Fruit fly (Drosophila melanogaster) Kc167 (cell line): ENCODE results near the gene CG31516.

Source experiments
- Myc ChIP-seq: fragments of >200 bp; optimal IDR thresholded peaks from 2 replicates; lab custom pipeline; 2017; ENCODE audit warnings: missing external identifiers
- h ChIP-seq: fragments of >200 bp; optimal IDR thresholded peaks from 3 replicates; lab custom pipeline; 2018; ENCODE audit warnings: missing external identifiers
- insv ChIP-seq: fragments of >200 bp; optimal IDR thresholded peaks from 3 replicates; lab custom pipeline; 2018; ENCODE audit warnings: missing external identifiers
- psq ChIP-seq: fragments of >200 bp; optimal IDR thresholded peaks from 2 replicates; lab custom pipeline; 2017; ENCODE audit warnings: missing external identifiers
- ttk ChIP-seq: sonication (Bioruptor generic); optimal IDR thresholded peaks from 2 replicates; lab custom pipeline; 2017; ENCODE audit warnings: missing external identifiers

dm6 chr3R:4174470-4174869 is 45.5 kb downstream of the CG31516 start, which contains the start of gene CG12581:
- TF ChIP-seq psq (lab: Kevin White, UChicago) (no peak), ttk (lab: Kevin White, UChicago) (no peak), h (lab: Kevin White, UChicago) (no peak), insv (lab: Kevin White, UChicago) (no peak), Myc (no peak)
